Worm (Caenorhabditis elegans) whole organism, L4/young adult: ENCODE measurements around the gene Y55B1BR.8.

Source experiments
- dao-5 ChIP-seq: sonication (generic microtip); optimal IDR thresholded peaks from 2 replicates; lab custom pipeline; 2016; ENCODE audit warnings: missing genotype, missing genetic modification characterization, moderate library complexity, missing compliant biosample characterization
- him-1 ChIP-seq: sonication (generic microtip); optimal IDR thresholded peaks from 2 replicates; lab custom pipeline; 2016; ENCODE audit warnings: missing genotype, missing genetic modification reagents, missing genetic modification characterization, missing compliant biosample characterization

ce11 chrIII:463711-464110 is 19.5 kb downstream of the Y55B1BR.8 start, which contains the start of gene Y55B1BR.6:
- TF ChIP-seq him-1 (tag; lab: Kevin White, UChicago) (no peak), dao-5 (tag; lab: Kevin White, UChicago) (no peak)
